Fruit fly (Drosophila melanogaster) whole organism, embryonic: Measurements from ENCODE around the gene Kal1.

Source experiments
- BEAF-32 ChIP-seq: fragments of 200-800 bp; sonication (Bioruptor generic); optimal IDR thresholded peaks from 3 replicates; lab custom pipeline; 2017; ENCODE audit warnings: missing biosample characterization, missing genetic modification characterization, mild to moderate bottlenecking, moderate library complexity, missing genetic modification reagents
- Bdp1 ChIP-seq: fragments of 200-800 bp; sonication (Bioruptor generic); optimal IDR thresholded peaks from 3 replicates; lab custom pipeline; 2016; ENCODE audit warnings: missing biosample characterization, missing genetic modification characterization
- Bgb ChIP-seq: fragments of 200-800 bp; sonication (Bioruptor generic); IDR thresholded peaks from 2 replicates; pipeline ENCODE4 v1.3.6; 2022; ENCODE audit warnings: missing biosample characterization, missing genetic modification characterization; ENCODE audit not compliant: partially characterized antibody
- CG13287 ChIP-seq: fragments of 200-800 bp; sonication (Bioruptor generic); IDR thresholded peaks from 2 replicates; pipeline ENCODE4 v1.3.6; 2022; ENCODE audit warnings: missing biosample characterization, missing genetic modification characterization; ENCODE audit not compliant: partially characterized antibody
- CG13894 ChIP-seq: fragments of 200-800 bp; sonication (Bioruptor generic); optimal IDR thresholded peaks from 3 replicates; lab custom pipeline; 2018; ENCODE audit warnings: missing biosample characterization, mild to moderate bottlenecking, missing genetic modification characterization, moderate library complexity
- CG14667 ChIP-seq: fragments of 200-800 bp; sonication (Bioruptor generic); IDR thresholded peaks from 2 replicates; pipeline ENCODE4 v1.3.6; 2022; ENCODE audit warnings: missing biosample characterization, missing genetic modification characterization
- CG14710 ChIP-seq: fragments of 200-800 bp; sonication (Bioruptor generic); optimal IDR thresholded peaks from 3 replicates; lab custom pipeline; 2019; ENCODE audit warnings: missing biosample characterization, mild to moderate bottlenecking, missing genetic modification characterization, moderate library complexity
- CG17385 ChIP-seq: fragments of 200-800 bp; sonication (Bioruptor generic); optimal IDR thresholded peaks from 3 replicates; lab custom pipeline; 2018; ENCODE audit warnings: missing biosample characterization, mild to moderate bottlenecking, missing genetic modification characterization
- CG17568 ChIP-seq: fragments of 200-800 bp; sonication (Bioruptor generic); optimal IDR thresholded peaks from 2 replicates; lab custom pipeline; 2018; ENCODE audit warnings: missing biosample characterization, mild to moderate bottlenecking, missing genetic modification characterization, moderate library complexity
- CG34422 ChIP-seq: fragments of 200-800 bp; sonication (Bioruptor generic); IDR thresholded peaks from 3 replicates; pipeline ENCODE4 v1.3.6; 2022; ENCODE audit warnings: missing biosample characterization, missing genetic modification characterization
- CG3847 ChIP-seq: fragments of 200-800 bp; sonication (Bioruptor generic); IDR thresholded peaks from 2 replicates; pipeline ENCODE4 v1.3.6; 2022; ENCODE audit warnings: missing biosample characterization, missing genetic modification characterization
- CG4617 ChIP-seq: fragments of 200-800 bp; sonication (Bioruptor generic); optimal IDR thresholded peaks from 3 replicates; lab custom pipeline; 2016; ENCODE audit warnings: missing biosample characterization, missing genetic modification characterization, borderline replicate concordance
- CG6791 ChIP-seq: fragments of 200-800 bp; sonication (Bioruptor generic); IDR thresholded peaks from 3 replicates; pipeline ENCODE4 v1.3.6; 2022; ENCODE audit warnings: missing biosample characterization, missing genetic modification characterization; ENCODE audit not compliant: partially characterized antibody
- CG7963 ChIP-seq: fragments of 200-800 bp; sonication (Bioruptor generic); IDR thresholded peaks from 3 replicates; pipeline ENCODE4 v1.3.6; 2022; ENCODE audit warnings: missing biosample characterization, missing genetic modification characterization; ENCODE audit not compliant: partially characterized antibody
- Dll ChIP-seq: fragments of 200-800 bp; sonication (Bioruptor generic); IDR thresholded peaks from 4 replicates; pipeline ENCODE4 v1.3.6; 2022; ENCODE audit warnings: missing biosample characterization, missing genetic modification characterization; ENCODE audit not compliant: partially characterized antibody
- Dp ChIP-seq: fragments of 200-800 bp; sonication (Bioruptor generic); optimal IDR thresholded peaks from 2 replicates; lab custom pipeline; 2018; ENCODE audit warnings: missing biosample characterization, mild to moderate bottlenecking, missing genetic modification characterization, moderate library complexity
- E2f2 ChIP-seq: fragments of 200-800 bp; sonication (Bioruptor generic); IDR thresholded peaks from 2 replicates; pipeline ENCODE4 v1.3.6; 2022; ENCODE audit warnings: missing biosample characterization, missing genetic modification characterization
- Hsf ChIP-seq: fragments of 200-800 bp; sonication (Bioruptor generic); optimal IDR thresholded peaks from 3 replicates; lab custom pipeline; 2016; ENCODE audit warnings: missing biosample characterization, missing genetic modification characterization
- MBD-R2 ChIP-seq: fragments of 200-800 bp; sonication (Bioruptor generic); IDR thresholded peaks from 2 replicates; pipeline ENCODE4 v1.3.6; 2022; ENCODE audit warnings: missing biosample characterization, missing genetic modification characterization
- MESR4 ChIP-seq: fragments of 200-800 bp; sonication (Bioruptor generic); optimal IDR thresholded peaks from 2 replicates; lab custom pipeline; 2018; ENCODE audit warnings: missing biosample characterization, mild to moderate bottlenecking, missing genetic modification characterization, moderate library complexity
- Mrtf ChIP-seq: fragments of 200-800 bp; sonication (Bioruptor generic); IDR thresholded peaks from 3 replicates; pipeline ENCODE4 v1.3.6; 2022; ENCODE audit warnings: missing biosample characterization, missing genetic modification characterization
- Myb ChIP-seq: fragments of 200-800 bp; sonication (Bioruptor generic); optimal IDR thresholded peaks from 2 replicates; lab custom pipeline; 2016; ENCODE audit warnings: missing biosample characterization, missing genetic modification characterization
- Neu2 ChIP-seq: fragments of 200-800 bp; sonication (Bioruptor generic); optimal IDR thresholded peaks from 3 replicates; lab custom pipeline; 2016; ENCODE audit warnings: missing biosample characterization, missing genetic modification characterization, borderline replicate concordance
- Opbp ChIP-seq: fragments of 200-800 bp; sonication (Bioruptor generic); IDR thresholded peaks from 3 replicates; pipeline ENCODE4 v1.3.6; 2022; ENCODE audit warnings: missing biosample characterization, missing genetic modification characterization; ENCODE audit not compliant: partially characterized antibody
- Pdp1 ChIP-seq, 2 experiments: fragments of 200-800 bp; sonication (Bioruptor generic); optimal IDR thresholded peaks; 3 replicates each; lab custom pipeline; 2016; ENCODE audit warnings: missing biosample characterization in 2 of 2, missing genetic modification characterization in 2 of 2, mild to moderate bottlenecking in 1 of 2, moderate library complexity in 1 of 2
- Side ChIP-seq: fragments of 200-800 bp; sonication (Bioruptor generic); optimal IDR thresholded peaks from 2 replicates; lab custom pipeline; 2016; ENCODE audit warnings: missing biosample characterization, missing genetic modification characterization
- Sox102F ChIP-seq: fragments of 200-800 bp; sonication (Bioruptor generic); optimal IDR thresholded peaks from 2 replicates; lab custom pipeline; 2018; ENCODE audit warnings: missing biosample characterization, mild to moderate bottlenecking, missing genetic modification characterization, moderate library complexity
- Sry-δ ChIP-seq: fragments of 200-800 bp; sonication (Bioruptor generic); optimal IDR thresholded peaks from 2 replicates; lab custom pipeline; 2016; ENCODE audit warnings: missing biosample characterization, missing genetic modification characterization
- YL-1 ChIP-seq: fragments of 200-800 bp; sonication (Bioruptor generic); optimal IDR thresholded peaks from 3 replicates; lab custom pipeline; 2017; ENCODE audit warnings: missing biosample characterization, mild to moderate bottlenecking, missing genetic modification characterization
- ac ChIP-seq: fragments of 200-800 bp; sonication (Bioruptor generic); optimal IDR thresholded peaks from 3 replicates; lab custom pipeline; 2017; ENCODE audit warnings: missing biosample characterization, mild to moderate bottlenecking, missing genetic modification characterization
- ash1 ChIP-seq: fragments of 200-800 bp; sonication (Bioruptor generic); optimal IDR thresholded peaks from 2 replicates; lab custom pipeline; 2018; ENCODE audit warnings: missing biosample characterization, mild to moderate bottlenecking, missing genetic modification characterization
- bbx ChIP-seq: fragments of 200-800 bp; sonication (Bioruptor generic); IDR thresholded peaks from 2 replicates; pipeline ENCODE4 v1.3.6; 2022; ENCODE audit warnings: missing biosample characterization, missing genetic modification characterization; ENCODE audit not compliant: partially characterized antibody
- dmrt99B ChIP-seq: fragments of 200-800 bp; sonication (Bioruptor generic); optimal IDR thresholded peaks from 2 replicates; lab custom pipeline; 2018; ENCODE audit warnings: missing biosample characterization, mild to moderate bottlenecking, missing genetic modification characterization, moderate library complexity
- gcm2 ChIP-seq: fragments of 200-800 bp; sonication (Bioruptor generic); optimal IDR thresholded peaks from 2 replicates; lab custom pipeline; 2016; ENCODE audit warnings: missing biosample characterization, missing genetic modification characterization
- her ChIP-seq: fragments of 200-800 bp; sonication (Bioruptor generic); optimal IDR thresholded peaks from 2 replicates; lab custom pipeline; 2016; ENCODE audit warnings: missing biosample characterization, missing genetic modification characterization
- hkb ChIP-seq, 2 experiments: fragments of 200-800 bp in 1 of 2; fragments of >200 bp in 1 of 2; sonication (Bioruptor generic) in 1 of 2; IDR thresholded peaks in 1 of 2; optimal IDR thresholded peaks in 1 of 2; 2 replicates each; pipeline versions ENCODE4 v1.3.6 to Lab custom; 2017 to 2022; ENCODE audit warnings: missing biosample characterization in 1 of 2, missing genetic modification characterization in 1 of 2
- knrl ChIP-seq: fragments of 200-800 bp; sonication (Bioruptor generic); IDR thresholded peaks from 3 replicates; pipeline ENCODE4 v1.3.6; 2022; ENCODE audit warnings: missing biosample characterization, missing genetic modification characterization; ENCODE audit not compliant: partially characterized antibody
- nmo ChIP-seq: fragments of 200-800 bp; sonication (Bioruptor generic); optimal IDR thresholded peaks from 2 replicates; lab custom pipeline; 2018; ENCODE audit warnings: missing biosample characterization, mild to moderate bottlenecking, missing genetic modification characterization, moderate library complexity
- odd ChIP-seq: fragments of 200-800 bp; sonication (Bioruptor generic); optimal IDR thresholded peaks from 2 replicates; lab custom pipeline; 2017; ENCODE audit warnings: missing biosample characterization, mild to moderate bottlenecking, missing genetic modification characterization
- pnt ChIP-seq: fragments of 200-800 bp; sonication (Bioruptor generic); optimal IDR thresholded peaks from 3 replicates; lab custom pipeline; 2016; ENCODE audit warnings: missing biosample characterization, missing genetic modification characterization
- rib ChIP-seq: fragments of 200-800 bp; sonication (Bioruptor generic); IDR thresholded peaks from 2 replicates; pipeline ENCODE4 v1.3.6; 2022; ENCODE audit warnings: missing biosample characterization, missing genetic modification characterization
- sens ChIP-seq: fragments of 200-800 bp; sonication (Bioruptor generic); peaks from one replicate; lab custom pipeline; 2016; ENCODE audit warnings: missing biosample characterization, missing genetic modification characterization
- sim ChIP-seq: fragments of 200-800 bp; sonication (Bioruptor generic); IDR thresholded peaks from 2 replicates; pipeline ENCODE4 v1.3.6; 2022; ENCODE audit warnings: missing biosample characterization, missing genetic modification characterization
- slou ChIP-seq: fragments of 200-800 bp; sonication (Bioruptor generic); optimal IDR thresholded peaks from 3 replicates; lab custom pipeline; 2016; ENCODE audit warnings: missing biosample characterization, missing genetic modification characterization
- sna ChIP-seq: fragments of 200-800 bp; sonication (Bioruptor generic); IDR thresholded peaks from 2 replicates; pipeline ENCODE4 v1.3.6; 2022; ENCODE audit warnings: missing biosample characterization, missing genetic modification characterization; ENCODE audit not compliant: partially characterized antibody
- stwl ChIP-seq: fragments of 200-800 bp; sonication (Bioruptor generic); optimal IDR thresholded peaks from 3 replicates; lab custom pipeline; 2018; ENCODE audit warnings: missing biosample characterization, mild to moderate bottlenecking, missing genetic modification characterization, moderate library complexity
- trem ChIP-seq: fragments of 200-800 bp; optimal IDR thresholded peaks from 3 replicates; lab custom pipeline; 2019; ENCODE audit warnings: missing biosample characterization, mild to moderate bottlenecking, missing genetic modification characterization, moderate library complexity
- unc-4 ChIP-seq: fragments of 200-800 bp; sonication (Bioruptor generic); IDR thresholded peaks from 2 replicates; pipeline ENCODE4 v1.3.6; 2022; ENCODE audit warnings: missing biosample characterization, missing genetic modification characterization; ENCODE audit not compliant: partially characterized antibody

Gene Kal1

DNA sequence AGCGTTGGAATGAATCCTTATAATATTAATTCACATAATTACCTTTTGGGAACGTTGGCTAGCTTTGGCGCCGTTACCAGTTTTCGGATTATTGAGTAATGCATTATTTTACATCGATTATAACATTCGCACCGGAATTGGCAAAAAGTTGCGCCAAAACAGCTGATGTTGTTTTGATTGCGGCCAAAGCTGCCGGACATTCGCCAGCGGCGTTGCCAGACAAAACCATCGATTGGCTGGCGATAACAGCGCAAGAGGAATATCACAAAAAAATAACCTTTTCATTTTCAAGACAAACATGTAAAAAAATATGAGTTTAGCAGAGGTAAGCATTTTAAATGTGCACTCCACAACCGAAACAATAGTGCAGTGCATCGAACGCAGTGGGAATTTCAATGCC is 11.1 kb upstream of the Kal1 start, which contains the start of the genes GatB and Tsc1 (continued):
- TF ChIP-seq dmrt99B (no peak), Myb (GFP tag; lab: Kevin White, UChicago) (peak; percentile 19), Pdp1 (GFP tag; optimal IDR thresholded peaks at IDR 0.05; lab: Kevin White, UChicago) (peak in 1 of 2 experiments; percentile 82), Sox102F (GFP tag; lab: Kevin White, UChicago) (no peak), sens (GFP tag; lab: Kevin White, UChicago) (peak; percentile 6), CG14710 (tag; lab: Kevin White, UChicago) (peak; percentile 14), CG13894 (tag; lab: Kevin White, UChicago) (no peak), knrl (GFP tag; lab: Robert Waterston, UW) (peak; percentile 38; the same call in 1 of the 3 replicates), ac (no peak), CG14667 (no peak), gcm2 (no peak), Side (GFP tag; lab: Kevin White, UChicago) (no peak), slou (no peak), CG17568 (GFP tag; lab: Kevin White, UChicago) (no peak), sim (GFP tag; lab: Robert Waterston, UW) (no peak), odd (no peak), CG4617 (GFP tag; lab: Kevin White, UChicago) (peak; percentile 75), CG34422 (GFP tag; lab: Robert Waterston, UW) (peak; percentile 52; the same call in 1 of the 3 replicates), sna (peak; percentile 46; the same call in 1 of the 2 replicates), CG17385 (peak; percentile 46), Bdp1 (no peak), bbx (peak; percentile 50; the same call in 1 of the 2 replicates), Dll (GFP tag; lab: Robert Waterston, UW) (0 out of 4 replicates have a peak, but pooled peaks have one; percentile 26), her (GFP tag; lab: Kevin White, UChicago) (no peak), pnt (no peak), Dp (GFP tag; lab: Kevin White, UChicago) (peak; percentile 65), Neu2 (GFP tag; lab: Kevin White, UChicago) (peak; percentile 73), MESR4 (GFP tag; lab: Kevin White, UChicago) (peak; percentile 56), rib (GFP tag; lab: Robert Waterston, UW) (0 out of 2 replicates have a peak, but pooled peaks have one; percentile 21), unc-4 (GFP tag; lab: Robert Waterston, UW) (peak; percentile 43; the same call in 1 of the 2 replicates), CG7963 (GFP tag; lab: Robert Waterston, UW) (peak; percentile 37; the same call in 1 of the 3 replicates), nmo (GFP tag; lab: Kevin White, UChicago) (peak; percentile 34), Bgb (GFP tag; lab: Robert Waterston, UW) (peak; percentile 62), ash1 (GFP tag; lab: Kevin White, UChicago) (no peak), CG3847 (peak; percentile 68), CG6791 (GFP tag; lab: Robert Waterston, UW) (peak; percentile 56; the same call in 1 of the 3 replicates), Mrtf (GFP tag; lab: Robert Waterston, UW) (no peak), hkb (optimal IDR thresholded peaks at IDR 0.05; lab: Kevin White, UChicago) (peak; percentile 66), hkb (GFP tag; IDR thresholded peaks at IDR 0.05; lab: Robert Waterston, UW) (no peak), MBD-R2 (GFP tag; lab: Robert Waterston, UW) (peak; percentile 98), trem (tag; lab: Kevin White, UChicago) (peak; percentile 48), CG13287 (GFP tag; lab: Robert Waterston, UW) (peak; percentile 69), YL-1 (GFP tag; lab: Kevin White, UChicago) (peak; percentile 36), E2f2 (GFP tag; lab: Robert Waterston, UW) (peak; percentile 72), Opbp (GFP tag; lab: Robert Waterston, UW) (0 out of 3 replicates have a peak, but pooled peaks have one; percentile 51), stwl (peak; percentile 65), Sry-δ (GFP tag; lab: Kevin White, UChicago) (peak; percentile 45), Hsf (no peak), BEAF-32 (peak; percentile 59)
